Worm (Caenorhabditis elegans) whole organism, L3 larva: Measurements from ENCODE around the gene R07E5.4.

Experiments used
- egl-27 ChIP-seq: sonication (generic microtip); optimal IDR thresholded peaks from 4 replicates; lab custom pipeline; 2017; ENCODE audit warnings: missing biosample characterization, missing genetic modification reagents, missing genetic modification characterization
- elt-1 ChIP-seq: fragments of 150-350 bp; optimal IDR thresholded peaks from 2 replicates; lab custom pipeline; 2014; ENCODE audit warnings: missing biosample characterization, missing genetic modification characterization
- fkh-10 ChIP-seq: sonication (generic microtip); optimal IDR thresholded peaks from 2 replicates; lab custom pipeline; 2017; ENCODE audit warnings: missing biosample characterization, missing genetic modification reagents, missing genetic modification characterization
- fkh-2 ChIP-seq: fragments of 150-350 bp; optimal IDR thresholded peaks from 2 replicates; lab custom pipeline; 2014; ENCODE audit warnings: missing biosample characterization, missing genetic modification reagents, missing genetic modification characterization
- mdl-1 ChIP-seq: fragments of 150-350 bp; optimal IDR thresholded peaks from 2 replicates; lab custom pipeline; 2014; ENCODE audit warnings: missing biosample characterization, missing genetic modification characterization
- mml-1 ChIP-seq: fragments of 150-350 bp; sonication (generic microtip); optimal IDR thresholded peaks from 3 replicates; lab custom pipeline; 2014; ENCODE audit warnings: missing biosample characterization, missing genetic modification characterization
- nhr-237 ChIP-seq: fragments of 150-350 bp; optimal IDR thresholded peaks from 2 replicates; lab custom pipeline; 2014; ENCODE audit warnings: missing biosample characterization, missing genetic modification characterization
- snpc-4 ChIP-seq: fragments of 150-350 bp; optimal IDR thresholded peaks from 2 replicates; lab custom pipeline; 2014; ENCODE audit warnings: missing biosample characterization, missing genetic modification characterization
- tbx-2 ChIP-seq: sonication (generic microtip); optimal IDR thresholded peaks from 2 replicates; lab custom pipeline; 2016; ENCODE audit warnings: mild to moderate bottlenecking, missing genetic modification characterization, missing compliant biosample characterization
- unc-39 ChIP-seq: sonication (generic microtip); optimal IDR thresholded peaks from 4 replicates; lab custom pipeline; 2017; ENCODE audit warnings: missing biosample characterization, missing genetic modification characterization
- ztf-11 ChIP-seq: fragments of 150-350 bp; optimal IDR thresholded peaks from 2 replicates; lab custom pipeline; 2014; ENCODE audit warnings: missing biosample characterization, missing genetic modification characterization

- TF ChIP-seq fkh-10 (GFP tag; lab: Kevin White, UChicago) (no peak), snpc-4 (tag; lab: Kevin White, UChicago) (no peak), ztf-11 (no peak), nhr-237 (tag; lab: Kevin White, UChicago) (no peak), tbx-2 (no peak), fkh-2 (no peak), mdl-1 (tag; lab: Kevin White, UChicago) (no peak), elt-1 (tag; lab: Kevin White, UChicago) (no peak), unc-39 (tag; lab: Kevin White, UChicago) (no peak), mml-1 (tag; lab: Kevin White, UChicago) (no peak), egl-27 (tag; lab: Kevin White, UChicago) (no peak)
Observed at ce11 chrIII:4398463-4398862, 3.9 kb downstream of the R07E5.4 start, which contains the start of gene R07E5.6.
